Worm (Caenorhabditis elegans) whole organism, early embryonic: ENCODE data around the gene ttr-49.

Experiments used
- F13C5.2 ChIP-seq: sonication (generic microtip); optimal IDR thresholded peaks from 2 replicates; lab custom pipeline; 2017; ENCODE audit warnings: mild to moderate bottlenecking, missing genetic modification characterization, inconsistent platforms, missing compliant biosample characterization
- ama-1 ChIP-seq: fragments of 150-350 bp; optimal IDR thresholded peaks from 2 replicates; lab custom pipeline; 2014
- ceh-36 ChIP-seq: sonication (generic microtip); optimal IDR thresholded peaks from 2 replicates; lab custom pipeline; 2016; ENCODE audit warnings: missing genetic modification characterization, inconsistent platforms, missing compliant biosample characterization
- flt-1 ChIP-seq: fragments of 200-800 bp; sonication (Bioruptor generic); IDR thresholded peaks from 2 replicates; pipeline ENCODE4 v1.3.6; 2022; ENCODE audit warnings: missing genetic modification characterization, missing compliant biosample characterization
- hmg-4 ChIP-seq: fragments of 200-800 bp; sonication (Bioruptor generic); optimal IDR thresholded peaks from 2 replicates; lab custom pipeline; 2018; ENCODE audit warnings: mild to moderate bottlenecking, missing genetic modification characterization, missing compliant biosample characterization
- scrt-1 ChIP-seq: fragments of 200-800 bp; sonication (Bioruptor generic); IDR thresholded peaks from 2 replicates; pipeline ENCODE4 v1.3.6; 2022; ENCODE audit warnings: missing genetic modification characterization, missing compliant biosample characterization
- tbx-37 ChIP-seq: fragments of 200-800 bp; sonication (Bioruptor generic); conservative IDR thresholded peaks from 2 replicates; pipeline ENCODE4 v1.3.6; 2022; ENCODE audit warnings: missing genetic modification reagents, missing genetic modification characterization, missing compliant biosample characterization
- tra-4 ChIP-seq: sonication (generic microtip); optimal IDR thresholded peaks from 2 replicates; lab custom pipeline; 2017; ENCODE audit warnings: missing genetic modification characterization, missing compliant biosample characterization

DNA sequence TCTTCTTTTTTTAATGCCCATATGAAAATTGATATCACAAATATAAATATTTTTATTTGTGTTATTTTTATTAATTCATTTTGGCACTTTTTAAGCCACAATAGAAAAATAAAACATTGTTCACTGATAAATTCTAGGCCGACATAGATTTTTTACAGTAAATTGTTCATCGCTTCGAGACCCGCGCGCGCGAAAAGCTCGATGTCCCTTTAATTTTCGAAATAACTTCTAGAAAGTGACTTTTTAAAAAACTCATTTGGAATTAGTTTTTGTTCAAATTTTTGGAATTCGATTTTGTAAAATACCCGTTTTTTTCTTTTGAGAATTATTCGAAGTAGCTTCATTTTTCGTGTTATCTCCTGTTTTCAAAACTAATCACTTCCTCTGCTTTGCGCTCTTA is 28.0 kb upstream of the ttr-49 start:
- TF ChIP-seq flt-1 (GFP tag; lab: Robert Waterston, UW) = no peak
- no peak for TF ChIP-seq scrt-1 (GFP tag; lab: Robert Waterston, UW)
- no peak for TF ChIP-seq hmg-4 (GFP tag; lab: Kevin White, UChicago)
- TF ChIP-seq ama-1 (lab: Kevin White, UChicago) = no peak
- no peak for TF ChIP-seq ceh-36
- TF ChIP-seq tbx-37 (GFP tag; lab: Robert Waterston, UW) = no peak
- no peak for TF ChIP-seq tra-4
- TF ChIP-seq F13C5.2 (tag; lab: Kevin White, UChicago) = no peak
